Fruit fly (Drosophila melanogaster): ENCODE measurements around the gene CG12499.

Gene CG12499

DNA sequence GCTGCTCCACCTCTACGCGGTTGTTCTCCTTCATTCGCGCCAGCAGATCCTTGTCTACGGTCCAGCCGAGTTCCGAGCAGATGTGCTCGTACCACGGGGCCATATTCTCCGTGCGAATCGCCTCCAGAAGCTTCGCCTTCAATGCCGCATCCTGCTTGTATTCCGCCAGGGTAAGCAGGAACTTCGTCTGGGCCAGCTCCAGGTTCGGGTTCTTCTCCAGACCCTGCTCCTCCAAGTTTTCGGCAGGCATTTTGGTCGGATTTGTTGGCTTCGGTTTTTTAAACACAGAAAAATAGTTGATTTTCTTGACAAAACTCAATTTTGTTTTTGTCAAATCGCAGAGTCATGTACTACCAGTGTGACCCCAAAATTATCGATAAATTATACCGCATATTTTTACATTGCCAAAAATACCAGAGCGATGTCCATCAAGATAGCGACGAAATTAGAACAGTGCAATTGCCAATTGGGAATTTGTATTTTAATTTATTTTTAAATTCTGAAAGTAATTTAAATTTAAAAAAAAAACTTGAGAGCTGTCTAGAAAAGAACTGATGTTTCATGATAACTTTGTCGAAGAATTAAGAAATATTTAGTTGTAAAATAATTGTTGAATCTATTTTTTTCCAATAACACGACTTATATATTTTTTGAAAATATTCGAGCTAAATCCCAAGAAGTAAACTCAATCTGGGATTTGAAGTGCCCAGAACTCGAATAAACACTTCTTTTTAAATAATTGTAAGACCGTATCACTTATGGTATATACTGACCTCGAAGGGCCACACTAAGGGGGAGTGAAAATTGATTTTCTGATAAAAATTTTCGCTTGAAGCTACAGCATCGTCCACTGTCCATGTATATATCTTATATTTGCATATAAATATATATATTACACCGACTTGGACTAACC, 15.5 kb upstream of the CG12499 start, which contains the start of the genes Rpn7 and AP-2mu (continued):
- no peak for TF ChIP-seq CG4282 (GFP tag; optimal IDR thresholded peaks at IDR 0.05)
- no peak for TF ChIP-seq CG15269 (tag; optimal IDR thresholded peaks at IDR 0.05)
- no peak for TF ChIP-seq lbe (GFP tag; optimal IDR thresholded peaks at IDR 0.05)
- TF ChIP-seq fru (optimal IDR thresholded peaks at IDR 0.05): no peak
- no peak for TF ChIP-seq Dad (GFP tag; optimal IDR thresholded peaks at IDR 0.05)
- TF ChIP-seq CG14050 (GFP tag; IDR thresholded peaks at IDR 0.05): no peak
- TF ChIP-seq esg (GFP tag; conservative IDR thresholded peaks at IDR 0.05): no peak
- TF ChIP-seq CG14710 (tag; optimal IDR thresholded peaks at IDR 0.05): peak; percentile 99
- no peak for TF ChIP-seq repo (GFP tag; optimal IDR thresholded peaks at IDR 0.05)
- TF ChIP-seq amos (GFP tag; IDR thresholded peaks at IDR 0.05; ENCODE audit: partially characterized antibody): no peak
- peak; percentile 19 for TF ChIP-seq ind (GFP tag; optimal IDR thresholded peaks at IDR 0.05)
- peak; percentile 54 for TF ChIP-seq CG30403 (GFP tag; optimal IDR thresholded peaks at IDR 0.05)
- TF ChIP-seq pnt (GFP tag; optimal IDR thresholded peaks at IDR 0.05): no peak
- no peak for TF ChIP-seq sisA (GFP tag; IDR thresholded peaks at IDR 0.05)
- TF ChIP-seq CG16863 (GFP tag; optimal IDR thresholded peaks at IDR 0.05): no peak
- no peak for TF ChIP-seq shn (GFP tag; optimal IDR thresholded peaks at IDR 0.05)
- TF ChIP-seq BEAF-32 (GFP tag; optimal IDR thresholded peaks at IDR 0.05): peak; percentile 45
- TF ChIP-seq en (GFP tag; optimal IDR thresholded peaks at IDR 0.05): no peak
- no peak for TF ChIP-seq CG11247 (GFP tag; IDR thresholded peaks at IDR 0.05)
- TF ChIP-seq kni (GFP tag; optimal IDR thresholded peaks at IDR 0.05): peak; percentile 10
- no peak for TF ChIP-seq tx (GFP tag; optimal IDR thresholded peaks at IDR 0.05)
- TF ChIP-seq HLH54F (GFP tag; optimal IDR thresholded peaks at IDR 0.05): no peak
- peak; percentile 66; the same call in 2 of the 3 replicates for TF ChIP-seq CG17361 (GFP tag; IDR thresholded peaks at IDR 0.05)
- TF ChIP-seq CG11723 (GFP tag; optimal IDR thresholded peaks at IDR 0.05): no peak
- peak; percentile 43; the same call in 1 of the 2 replicates for TF ChIP-seq CG9932 (GFP tag; IDR thresholded peaks at IDR 0.05)
- no peak for TF ChIP-seq CG34224 (GFP tag; IDR thresholded peaks at IDR 0.05; ENCODE audit: partially characterized antibody)
- no peak for TF ChIP-seq Ravus (GFP tag; IDR thresholded peaks at IDR 0.05)
- no peak for TF ChIP-seq E2f1 (GFP tag; IDR thresholded peaks at IDR 0.05)
- peak; percentile 52 for TF ChIP-seq pzg (GFP tag; optimal IDR thresholded peaks at IDR 0.05)
- TF ChIP-seq ci (GFP tag; IDR thresholded peaks at IDR 0.05): no peak
- no peak for TF ChIP-seq ac (GFP tag; optimal IDR thresholded peaks at IDR 0.05)
- no peak for TF ChIP-seq MTF-1 (GFP tag; optimal IDR thresholded peaks at IDR 0.05; ENCODE audit: borderline replicate concordance)
- no peak for TF ChIP-seq pita (GFP tag; optimal IDR thresholded peaks at IDR 0.05)
- TF ChIP-seq CG8478 (optimal IDR thresholded peaks at IDR 0.05): no peak
- no peak for TF ChIP-seq CG14441 (GFP tag; IDR thresholded peaks at IDR 0.05)
- no peak for TF ChIP-seq Bdp1 (GFP tag; optimal IDR thresholded peaks at IDR 0.05)
- no peak for TF ChIP-seq tio (GFP tag; optimal IDR thresholded peaks at IDR 0.05)
- TF ChIP-seq ab (GFP tag; optimal IDR thresholded peaks at IDR 0.05): no peak
- no peak for TF ChIP-seq Sin3A (optimal IDR thresholded peaks at IDR 0.05)
- no peak for TF ChIP-seq Neu2 (GFP tag; optimal IDR thresholded peaks at IDR 0.05; ENCODE audit: borderline replicate concordance)
- TF ChIP-seq ham (GFP tag; IDR thresholded peaks at IDR 0.05): no peak
- TF ChIP-seq CG12769 (tag; optimal IDR thresholded peaks at IDR 0.05): no peak
- no peak for TF ChIP-seq Mad (GFP tag; optimal IDR thresholded peaks at IDR 0.05)
- TF ChIP-seq mam (GFP tag; optimal IDR thresholded peaks at IDR 0.05): no peak
- TF ChIP-seq inv (GFP tag; IDR thresholded peaks at IDR 0.05; ENCODE audit: partially characterized antibody): no peak
- no peak for TF ChIP-seq unc-4 (GFP tag; IDR thresholded peaks at IDR 0.05; ENCODE audit: partially characterized antibody)
- no peak for TF ChIP-seq CG14965 (GFP tag; optimal IDR thresholded peaks at IDR 0.05; ENCODE audit: borderline replicate concordance)
- no peak for TF ChIP-seq dm (GFP tag; optimal IDR thresholded peaks at IDR 0.05)
- no peak for TF ChIP-seq HmgD (GFP tag; optimal IDR thresholded peaks at IDR 0.05)
- no peak for TF ChIP-seq Six4 (GFP tag; optimal IDR thresholded peaks at IDR 0.05)
- TF ChIP-seq abd-A (tag; optimal IDR thresholded peaks at IDR 0.05): no peak
